Worm (Caenorhabditis elegans): ENCODE measurements around the gene gldi-3.

- TF ChIP-seq ceh-48 (tag; optimal IDR thresholded peaks at IDR 0.05) (peak; percentile 85), elt-2 (tag; optimal IDR thresholded peaks at IDR 0.05) (peak; percentile 25), unc-55 (GFP tag; optimal IDR thresholded peaks at IDR 0.05) (peak; percentile 83), pha-4 (tag; optimal IDR thresholded peaks at IDR 0.05) (no peak), unc-42 (tag; optimal IDR thresholded peaks at IDR 0.05) (peak; percentile 56), eyg-1 (tag; optimal IDR thresholded peaks at IDR 0.05) (no peak), pag-3 (tag; optimal IDR thresholded peaks at IDR 0.05; ENCODE audit: borderline replicate concordance) (no peak), rnt-1 (tag; optimal IDR thresholded peaks at IDR 0.05) (peak; percentile 55), unc-3 (GFP tag; conservative IDR thresholded peaks at IDR 0.05) (no peak), unc-3 (tag; optimal IDR thresholded peaks at IDR 0.05) (peak; percentile 0)
These were observed 2.9 kb upstream of the gldi-3 start for ce11 chrII:9282787-9283186.

Measured in whole organism, late embryonic.